Fruit fly (Drosophila melanogaster): ENCODE data around the gene comt.
A peak's percentile ranks its signal among the peaks of the same experiment; 100 is the strongest.

comt gene

dm6 chrX:13258757-13259067 lies at the start of gene comt:
comt (plus strand) TSS chrX:13259021.
- TF ChIP-seq Myc (optimal IDR thresholded peaks at IDR 0.05) (no peak), fru (GFP tag; optimal IDR thresholded peaks at IDR 0.05) (peak; percentile 16), woc (GFP tag; optimal IDR thresholded peaks at IDR 0.05) (no peak), sv (GFP tag; optimal IDR thresholded peaks at IDR 0.05) (no peak), rgr (GFP tag; optimal IDR thresholded peaks at IDR 0.05) (no peak), jim (GFP tag; optimal IDR thresholded peaks at IDR 0.05) (no peak), HLH106 (tag; optimal IDR thresholded peaks at IDR 0.05) (peak; percentile 55), usp (GFP tag; optimal IDR thresholded peaks at IDR 0.05) (no peak), psq (GFP tag; optimal IDR thresholded peaks at IDR 0.05) (peak; percentile 31), Hr78 (GFP tag; optimal IDR thresholded peaks at IDR 0.05) (no peak), OdsH (GFP tag; optimal IDR thresholded peaks at IDR 0.05) (peak; percentile 6)

- TF ChIP-seq h (GFP tag; optimal IDR thresholded peaks at IDR 0.05) (no peak), Sp1 (GFP tag; optimal IDR thresholded peaks at IDR 0.05) (peak; percentile 53)
Observed at dm6 chrX:13209410-13209809, 49.4 kb upstream of the comt start.

- TF ChIP-seq OdsH (GFP tag; optimal IDR thresholded peaks at IDR 0.05): no peak
- no peak for TF ChIP-seq fru (GFP tag; optimal IDR thresholded peaks at IDR 0.05)
- TF ChIP-seq h (GFP tag; optimal IDR thresholded peaks at IDR 0.05): no peak
- no peak for TF ChIP-seq usp (GFP tag; optimal IDR thresholded peaks at IDR 0.05)
Observed at dm6 chrX:13210429-13210828, 48.4 kb upstream of the comt start.

DNA sequence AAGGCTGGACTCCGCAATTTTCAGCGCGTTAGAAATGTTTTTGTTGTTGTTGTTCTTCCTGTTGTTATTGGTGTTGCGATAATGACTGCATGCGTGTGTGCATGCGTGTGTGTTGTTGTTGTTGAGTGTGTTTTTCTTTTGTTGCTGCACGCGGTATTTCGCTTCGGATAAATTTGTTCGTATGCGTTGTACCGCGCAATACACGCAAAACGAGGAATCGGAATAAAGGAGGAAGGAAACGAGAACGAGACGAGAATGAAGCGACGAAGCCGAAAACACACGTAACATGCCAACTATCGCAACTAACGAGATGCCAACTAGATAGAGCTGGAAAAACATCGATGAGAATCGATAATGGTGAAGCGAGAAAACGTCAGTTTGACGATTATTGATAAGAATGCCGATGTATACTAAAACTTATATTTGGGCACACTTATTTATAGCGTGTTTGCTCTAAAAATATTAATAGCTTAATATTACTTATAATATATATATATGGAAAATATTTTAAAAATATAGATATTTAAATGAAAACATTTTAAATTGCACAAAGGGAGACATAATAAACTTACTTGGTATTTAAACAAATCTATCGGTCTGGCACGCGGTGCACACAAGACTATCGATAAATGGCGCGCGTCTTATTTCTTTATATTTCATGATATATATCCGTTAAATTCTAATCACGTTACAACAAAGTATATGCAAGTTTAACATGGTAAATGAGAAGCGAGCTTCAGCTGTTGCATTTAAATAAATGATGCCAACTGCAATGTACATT lies 47.3 kb upstream of the comt start, which contains the start of gene sno:
Gene sno, minus strand, starts transcription at position 318 of the 781 bp plus-strand sequence.
- peak; percentile 24 for TF ChIP-seq brk (GFP tag; optimal IDR thresholded peaks at IDR 0.05)
- peak; percentile 60 for TF ChIP-seq Myc (optimal IDR thresholded peaks at IDR 0.05)
- TF ChIP-seq h (GFP tag; optimal IDR thresholded peaks at IDR 0.05): no peak
- peak; percentile 7 for TF ChIP-seq psq (GFP tag; optimal IDR thresholded peaks at IDR 0.05)
- no peak for TF ChIP-seq Jra (GFP tag; optimal IDR thresholded peaks at IDR 0.05)

dm6 chrX:13212138-13212481 lies 46.7 kb upstream of the comt start, which contains the start of gene REG:
REG (plus strand) TSS chrX:13212325.
- TF ChIP-seq dl (GFP tag; optimal IDR thresholded peaks at IDR 0.05; ENCODE audit: insufficient read depth in 1 of 2, partially characterized antibody in 2 of 2): no peak
- TF ChIP-seq dmrt93B (GFP tag; optimal IDR thresholded peaks at IDR 0.05): no peak
- TF ChIP-seq Vsx2 (GFP tag; optimal IDR thresholded peaks at IDR 0.05; ENCODE audit: partially characterized antibody): no peak
- no peak for TF ChIP-seq HLH106 (tag; optimal IDR thresholded peaks at IDR 0.05)
- TF ChIP-seq tai (GFP tag; optimal IDR thresholded peaks at IDR 0.05): no peak
- no peak for TF ChIP-seq N (GFP tag; optimal IDR thresholded peaks at IDR 0.05)
- no peak for TF ChIP-seq CG32264 (GFP tag; optimal IDR thresholded peaks at IDR 0.05)

DNA sequence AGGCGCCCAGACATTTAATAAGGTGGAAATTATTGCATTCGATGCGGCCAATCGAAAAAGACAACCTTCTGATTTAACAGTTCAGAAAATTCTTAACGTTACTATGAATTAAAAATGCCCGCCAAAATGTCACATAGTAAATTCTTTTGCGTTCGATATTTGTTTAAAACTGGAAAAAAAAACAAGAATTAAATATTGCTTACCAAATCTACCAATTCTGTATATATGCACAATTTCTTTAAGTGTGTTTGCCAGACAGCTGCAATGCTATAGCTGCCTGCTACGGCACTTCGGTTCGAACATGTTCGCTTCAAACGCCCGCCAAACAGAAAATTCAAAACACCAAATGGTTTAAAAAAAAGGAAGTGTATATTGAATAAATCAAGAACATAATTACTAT lies 44.8 kb upstream of the comt start:
- TF ChIP-seq dmrt93B (GFP tag; optimal IDR thresholded peaks at IDR 0.05): no peak
- no peak for TF ChIP-seq CG9705 (GFP tag; optimal IDR thresholded peaks at IDR 0.05)
- TF ChIP-seq Dfd (GFP tag; optimal IDR thresholded peaks at IDR 0.05): no peak
- TF ChIP-seq h (GFP tag; optimal IDR thresholded peaks at IDR 0.05): peak; percentile 43
- TF ChIP-seq dl (GFP tag; optimal IDR thresholded peaks at IDR 0.05; ENCODE audit: insufficient read depth in 1 of 2, partially characterized antibody in 2 of 2): peak in 1 of 2 experiments; percentile 37
- TF ChIP-seq CG32264 (GFP tag; optimal IDR thresholded peaks at IDR 0.05): no peak
- TF ChIP-seq rgr (GFP tag; optimal IDR thresholded peaks at IDR 0.05): peak; percentile 53
- TF ChIP-seq Sp1 (GFP tag; optimal IDR thresholded peaks at IDR 0.05): peak; percentile 19
- TF ChIP-seq psq (GFP tag; optimal IDR thresholded peaks at IDR 0.05): peak; percentile 4
- TF ChIP-seq br (GFP tag; optimal IDR thresholded peaks at IDR 0.05): no peak
- peak; percentile 24 for TF ChIP-seq woc (GFP tag; optimal IDR thresholded peaks at IDR 0.05)
- peak; percentile 88 for TF ChIP-seq Dif (GFP tag; optimal IDR thresholded peaks at IDR 0.05; ENCODE audit: partially characterized antibody)
- peak; percentile 65 for TF ChIP-seq fru (GFP tag; optimal IDR thresholded peaks at IDR 0.05)
- TF ChIP-seq CrebA (GFP tag; optimal IDR thresholded peaks at IDR 0.05; ENCODE audit: borderline replicate concordance): no peak
- TF ChIP-seq Vsx2 (GFP tag; optimal IDR thresholded peaks at IDR 0.05; ENCODE audit: partially characterized antibody): no peak
- TF ChIP-seq foxo (GFP tag; optimal IDR thresholded peaks at IDR 0.05): peak in 1 of 2 experiments; percentile 62
- no peak for TF ChIP-seq Rel (GFP tag; optimal IDR thresholded peaks at IDR 0.05)
- no peak for TF ChIP-seq Rel (tag; optimal IDR thresholded peaks at IDR 0.05)
- TF ChIP-seq Mio (GFP tag; optimal IDR thresholded peaks at IDR 0.05): no peak
- TF ChIP-seq HLH106 (tag; optimal IDR thresholded peaks at IDR 0.05): peak; percentile 24
- peak; percentile 46 for TF ChIP-seq Hnf4 (GFP tag; optimal IDR thresholded peaks at IDR 0.05)
- TF ChIP-seq dsf (GFP tag; optimal IDR thresholded peaks at IDR 0.05; ENCODE audit: borderline replicate concordance): no peak
- TF ChIP-seq ey (GFP tag; optimal IDR thresholded peaks at IDR 0.05): peak; percentile 53
- TF ChIP-seq brk (GFP tag; optimal IDR thresholded peaks at IDR 0.05): no peak
- TF ChIP-seq Hr83 (GFP tag; optimal IDR thresholded peaks at IDR 0.05; ENCODE audit: poor library complexity, severe bottlenecking): no peak
- peak; percentile 25 for TF ChIP-seq sv (GFP tag; optimal IDR thresholded peaks at IDR 0.05)
- TF ChIP-seq sage (GFP tag; optimal IDR thresholded peaks at IDR 0.05): no peak
- TF ChIP-seq N (GFP tag; optimal IDR thresholded peaks at IDR 0.05): no peak
- no peak for TF ChIP-seq lola (GFP tag; optimal IDR thresholded peaks at IDR 0.05)
- no peak for TF ChIP-seq Myc (optimal IDR thresholded peaks at IDR 0.05)
- peak; percentile 32 for TF ChIP-seq OdsH (GFP tag; optimal IDR thresholded peaks at IDR 0.05)

All from whole organism, wandering third instar larva.